Worm (Caenorhabditis elegans): ENCODE measurements around the gene M117.6.

ce11 chrIV:11788383-11788963 is 39.4 kb downstream of the M117.6 start:
- TF ChIP-seq aly-2 (tag; optimal IDR thresholded peaks at IDR 0.05), result no peak
- no peak for TF ChIP-seq lir-3 (tag; optimal IDR thresholded peaks at IDR 0.05; ENCODE audit: poor library complexity)
- no peak for TF ChIP-seq egl-13 (tag; optimal IDR thresholded peaks at IDR 0.05)
- no peak for TF ChIP-seq sptf-1 (tag; optimal IDR thresholded peaks at IDR 0.05)
- no peak for TF ChIP-seq unc-130 (tag; optimal IDR thresholded peaks at IDR 0.05)
- no peak for TF ChIP-seq efl-3 (GFP tag; optimal IDR thresholded peaks at IDR 0.05)
- no peak for TF ChIP-seq nhr-76 (tag; optimal IDR thresholded peaks at IDR 0.05)
- TF ChIP-seq blmp-1 (tag; optimal IDR thresholded peaks at IDR 0.05), result no peak
- TF ChIP-seq nhr-12 (tag; optimal IDR thresholded peaks at IDR 0.05), result no peak
- no peak for TF ChIP-seq egl-27 (tag; optimal IDR thresholded peaks at IDR 0.05)
- no peak for TF ChIP-seq mef-2 (tag; optimal IDR thresholded peaks at IDR 0.05)
